Worm (Caenorhabditis elegans): ENCODE results near the gene K08B12.3.
A peak's percentile ranks its signal among the peaks of the same experiment; 100 is the strongest.

DNA sequence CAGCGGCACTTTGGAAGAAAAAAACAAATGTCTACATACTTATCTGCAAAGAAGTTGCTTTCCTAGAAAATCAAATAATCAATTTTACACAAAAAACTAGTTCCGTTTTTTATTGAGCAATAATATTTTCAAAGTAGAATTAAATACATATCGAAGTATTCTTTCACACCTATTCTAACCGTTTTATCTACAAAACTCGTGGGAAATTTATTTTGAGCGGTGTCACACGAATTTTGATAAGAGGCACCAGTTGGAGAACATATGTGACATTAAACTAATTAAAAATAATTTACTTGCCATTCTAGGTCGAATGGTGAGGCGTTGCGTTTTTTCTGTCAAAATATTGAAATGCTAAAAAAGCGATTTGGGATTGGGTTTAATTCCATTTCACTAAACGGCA, 34.0 kb downstream of the K08B12.3 start:
- TF ChIP-seq ceh-82 (tag; optimal IDR thresholded peaks at IDR 0.05) = no peak
- no peak for TF ChIP-seq nhr-237 (tag; optimal IDR thresholded peaks at IDR 0.05)
- TF ChIP-seq ama-1 (optimal IDR thresholded peaks at IDR 0.05) = no peak
- peak; percentile 9 for TF ChIP-seq fos-1 (tag; optimal IDR thresholded peaks at IDR 0.05)
- no peak for TF ChIP-seq unc-62 (GFP tag; optimal IDR thresholded peaks at IDR 0.05)
